Fruit fly (Drosophila melanogaster) whole organism, prepupa: ENCODE measurements around the gene CG13126.

ENCODE experiments used
- Blimp-1 ChIP-seq: fragments of 200-800 bp; sonication (Bioruptor generic); optimal IDR thresholded peaks from 3 replicates; lab custom pipeline; 2017; ENCODE audit warnings: missing biosample characterization, missing genetic modification characterization, mild to moderate bottlenecking, moderate library complexity, missing genetic modification reagents
- CG10631 ChIP-seq: fragments of 200-800 bp; sonication (Bioruptor generic); optimal IDR thresholded peaks from 2 replicates; lab custom pipeline; 2016; ENCODE audit warnings: missing biosample characterization, missing genetic modification characterization
- CG10669 ChIP-seq: fragments of 200-800 bp; sonication (Bioruptor generic); optimal IDR thresholded peaks from 3 replicates; lab custom pipeline; 2018; ENCODE audit warnings: missing biosample characterization, mild to moderate bottlenecking, missing genetic modification characterization, moderate library complexity
- CG11762 ChIP-seq: fragments of 200-800 bp; sonication (Bioruptor generic); optimal IDR thresholded peaks from 3 replicates; lab custom pipeline; 2016; ENCODE audit warnings: missing biosample characterization, missing genetic modification characterization; ENCODE audit not compliant: insufficient read depth
- CG11902 ChIP-seq: fragments of 200-800 bp; sonication (Bioruptor generic); optimal IDR thresholded peaks from 3 replicates; lab custom pipeline; 2016; ENCODE audit warnings: missing biosample characterization, missing genetic modification characterization
- CG16779 ChIP-seq: fragments of 200-800 bp; sonication (Bioruptor generic); optimal IDR thresholded peaks from 3 replicates; lab custom pipeline; 2017; ENCODE audit warnings: missing biosample characterization, mild to moderate bottlenecking, missing genetic modification characterization
- CG3032 ChIP-seq: fragments of 200-800 bp; optimal IDR thresholded peaks from 2 replicates; lab custom pipeline; 2019; ENCODE audit warnings: missing biosample characterization, mild to moderate bottlenecking, missing genetic modification characterization, moderate library complexity
- CG31627 ChIP-seq: fragments of 200-800 bp; sonication (Bioruptor generic); optimal IDR thresholded peaks from 3 replicates; lab custom pipeline; 2016; ENCODE audit warnings: missing biosample characterization, missing genetic modification characterization
- CG32006 ChIP-seq: fragments of 200-800 bp; sonication (Bioruptor generic); optimal IDR thresholded peaks from 3 replicates; lab custom pipeline; 2017; ENCODE audit warnings: missing biosample characterization, mild to moderate bottlenecking, missing genetic modification characterization
- CG6163 ChIP-seq: fragments of 200-800 bp; sonication (Bioruptor generic); IDR thresholded peaks from 3 replicates; pipeline ENCODE4 v1.3.6; 2022; ENCODE audit warnings: missing biosample characterization, missing genetic modification characterization
- CG6808 ChIP-seq: fragments of 200-800 bp; sonication (Bioruptor generic); optimal IDR thresholded peaks from 3 replicates; lab custom pipeline; 2017; ENCODE audit warnings: missing biosample characterization, missing genetic modification characterization, mild to moderate bottlenecking, moderate library complexity, missing genetic modification reagents
- CG6854 ChIP-seq: fragments of 200-800 bp; sonication (Bioruptor generic); optimal IDR thresholded peaks from 2 replicates; lab custom pipeline; 2017; ENCODE audit warnings: missing biosample characterization, mild to moderate bottlenecking, missing genetic modification characterization
- CG8119 ChIP-seq: fragments of 200-800 bp; sonication (Bioruptor generic); IDR thresholded peaks from 3 replicates; pipeline ENCODE4 v1.3.6; 2022; ENCODE audit warnings: missing biosample characterization, missing genetic modification characterization
- CG8319 ChIP-seq: fragments of 200-800 bp; sonication (Bioruptor generic); optimal IDR thresholded peaks from 3 replicates; lab custom pipeline; 2016; ENCODE audit warnings: missing biosample characterization, missing genetic modification characterization
- Eip75B ChIP-seq: fragments of 200-800 bp; sonication (Bioruptor generic); optimal IDR thresholded peaks from 3 replicates; lab custom pipeline; 2016; ENCODE audit warnings: missing biosample characterization, missing genetic modification characterization
- Eip93F ChIP-seq: fragments of 200-800 bp; sonication (Bioruptor generic); optimal IDR thresholded peaks from 2 replicates; lab custom pipeline; 2016; ENCODE audit warnings: missing biosample characterization, mild to moderate bottlenecking, missing genetic modification characterization
- Ets21C ChIP-seq: fragments of 200-800 bp; sonication (Bioruptor generic); optimal IDR thresholded peaks from 3 replicates; lab custom pipeline; 2016; ENCODE audit warnings: missing biosample characterization, missing genetic modification characterization
- Gug ChIP-seq: fragments of 200-800 bp; sonication (Bioruptor generic); IDR thresholded peaks from 2 replicates; pipeline ENCODE4 v1.3.6; 2022; ENCODE audit warnings: missing biosample characterization, missing genetic modification characterization
- Hr39 ChIP-seq: fragments of 200-800 bp; sonication (Bioruptor generic); optimal IDR thresholded peaks from 2 replicates; lab custom pipeline; 2016; ENCODE audit warnings: missing biosample characterization, missing genetic modification characterization
- Hr4 ChIP-seq: fragments of 200-800 bp; sonication (Bioruptor generic); optimal IDR thresholded peaks from 3 replicates; lab custom pipeline; 2016; ENCODE audit warnings: missing biosample characterization, missing genetic modification characterization
- Lpt ChIP-seq: fragments of 200-800 bp; sonication (Bioruptor generic); optimal IDR thresholded peaks from 3 replicates; lab custom pipeline; 2016; ENCODE audit warnings: missing biosample characterization, missing genetic modification characterization
- Met ChIP-seq: fragments of 200-800 bp; sonication (Bioruptor generic); optimal IDR thresholded peaks from 3 replicates; lab custom pipeline; 2016; ENCODE audit warnings: missing biosample characterization, missing genetic modification characterization
- OdsH ChIP-seq: fragments of 200-800 bp; sonication (Bioruptor generic); optimal IDR thresholded peaks from 3 replicates; lab custom pipeline; 2016; ENCODE audit warnings: missing biosample characterization, missing genetic modification characterization
- Sox102F ChIP-seq: fragments of 200-800 bp; sonication (Bioruptor generic); optimal IDR thresholded peaks from 2 replicates; lab custom pipeline; 2016; ENCODE audit warnings: missing biosample characterization, mild to moderate bottlenecking, missing genetic modification characterization
- Sox14 ChIP-seq: fragments of 200-800 bp; sonication (Bioruptor generic); optimal IDR thresholded peaks from 3 replicates; lab custom pipeline; 2016; ENCODE audit warnings: missing biosample characterization, missing genetic modification characterization
- Sox15 ChIP-seq: fragments of 200-800 bp; sonication (Bioruptor generic); optimal IDR thresholded peaks from 3 replicates; lab custom pipeline; 2016; ENCODE audit warnings: missing biosample characterization, missing genetic modification characterization
- achi ChIP-seq: fragments of 200-800 bp; sonication (Bioruptor generic); optimal IDR thresholded peaks from 3 replicates; lab custom pipeline; 2016; ENCODE audit warnings: missing biosample characterization, missing genetic modification characterization
- cyc ChIP-seq: fragments of 200-800 bp; sonication (Bioruptor generic); optimal IDR thresholded peaks from 3 replicates; lab custom pipeline; 2016; ENCODE audit warnings: missing biosample characterization, missing genetic modification characterization
- dac ChIP-seq: fragments of 200-800 bp; sonication (Bioruptor generic); optimal IDR thresholded peaks from 2 replicates; lab custom pipeline; 2017; ENCODE audit warnings: missing biosample characterization, mild to moderate bottlenecking, missing genetic modification characterization
- dsx ChIP-seq: fragments of 200-800 bp; optimal IDR thresholded peaks from 3 replicates; lab custom pipeline; 2019; ENCODE audit warnings: missing biosample characterization, mild to moderate bottlenecking, missing genetic modification characterization, moderate library complexity; ENCODE audit not compliant: poor library complexity, severe bottlenecking
- eg ChIP-seq: fragments of 200-800 bp; sonication (Bioruptor generic); IDR thresholded peaks from 3 replicates; pipeline ENCODE4 v1.3.6; 2022; ENCODE audit warnings: missing biosample characterization, missing genetic modification characterization
- fd59A ChIP-seq: fragments of 200-800 bp; sonication (Bioruptor generic); optimal IDR thresholded peaks from 2 replicates; lab custom pipeline; 2017; ENCODE audit warnings: missing biosample characterization, mild to moderate bottlenecking, missing genetic modification characterization, missing genetic modification reagents
- fd85E ChIP-seq: fragments of 200-800 bp; sonication (Bioruptor generic); optimal IDR thresholded peaks from 3 replicates; lab custom pipeline; 2016; ENCODE audit warnings: missing biosample characterization, missing genetic modification characterization
- fkh ChIP-seq: fragments of 200-800 bp; sonication (Bioruptor generic); optimal IDR thresholded peaks from 3 replicates; lab custom pipeline; 2017; ENCODE audit warnings: missing biosample characterization, mild to moderate bottlenecking, missing genetic modification characterization, moderate library complexity
- net ChIP-seq: fragments of 200-800 bp; sonication (Bioruptor generic); optimal IDR thresholded peaks from 3 replicates; lab custom pipeline; 2016; ENCODE audit warnings: missing biosample characterization, missing genetic modification characterization
- salr ChIP-seq, 2 experiments: fragments of 200-800 bp; sonication (Bioruptor generic); optimal IDR thresholded peaks; 3 replicates each; lab custom pipeline; 2016 to 2018; ENCODE audit warnings: missing biosample characterization in 2 of 2, missing genetic modification characterization in 2 of 2, mild to moderate bottlenecking in 1 of 2
- spab ChIP-seq: fragments of 200-800 bp; sonication (Bioruptor generic); optimal IDR thresholded peaks from 2 replicates; lab custom pipeline; 2017; ENCODE audit warnings: missing biosample characterization, mild to moderate bottlenecking, missing genetic modification characterization, missing genetic modification reagents
- ss ChIP-seq, 2 experiments: fragments of 200-800 bp; sonication (Bioruptor generic); optimal IDR thresholded peaks; 2 replicates in 1 of 2; 3 replicates in 1 of 2; lab custom pipeline; 2017 to 2018; ENCODE audit warnings: mild to moderate bottlenecking in 2 of 2, missing biosample characterization in 2 of 2, missing genetic modification characterization in 2 of 2, moderate library complexity in 1 of 2
- svp ChIP-seq: fragments of 200-800 bp; sonication (Bioruptor generic); peaks from one replicate; lab custom pipeline; 2016; ENCODE audit warnings: missing biosample characterization, missing genetic modification characterization
- topi ChIP-seq: fragments of 200-800 bp; sonication (Bioruptor generic); optimal IDR thresholded peaks from 3 replicates; lab custom pipeline; 2016; ENCODE audit warnings: missing biosample characterization, missing genetic modification characterization

The CG13126 gene

DNA sequence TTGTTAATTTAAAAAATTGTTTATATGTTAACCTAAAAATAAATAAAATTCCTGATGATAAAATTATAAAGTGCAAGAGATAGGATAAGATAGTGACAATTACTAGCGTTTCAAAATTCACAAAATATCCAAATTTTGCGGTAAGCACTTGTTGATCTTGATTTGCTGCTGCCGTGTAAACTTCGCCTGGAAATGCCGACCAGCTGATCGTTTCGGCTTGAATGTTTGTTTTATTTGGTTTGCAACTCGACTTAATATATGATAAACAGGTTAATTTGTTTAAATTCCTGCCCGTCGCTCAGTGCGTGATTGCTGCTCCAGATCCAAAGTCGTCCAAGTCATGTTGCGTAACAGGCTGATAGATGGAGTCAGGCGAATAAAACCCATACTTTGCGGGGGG lies 32.6 kb downstream of the CG13126 start, which contains the start of gene CG4592 (continued):
- no peak for TF ChIP-seq fd85E (GFP tag; lab: Kevin White, UChicago)
- TF ChIP-seq Eip93F (GFP tag; lab: Kevin White, UChicago), result peak; percentile 72
- TF ChIP-seq Met (GFP tag; lab: Kevin White, UChicago), result peak; percentile 82
- TF ChIP-seq CG31627, result peak; percentile 70
- peak; percentile 75 for TF ChIP-seq CG32006 (GFP tag; lab: Kevin White, UChicago)
- TF ChIP-seq Hr4 (GFP tag; lab: Kevin White, UChicago), result peak; percentile 78
- TF ChIP-seq CG3032 (tag; lab: Kevin White, UChicago), result peak; percentile 72
- peak; percentile 69 for TF ChIP-seq cyc
- TF ChIP-seq Blimp-1 (GFP tag; lab: Kevin White, UChicago), result peak; percentile 36
- peak in 1 of 2 experiments; percentile 68 for TF ChIP-seq salr (GFP tag; optimal IDR thresholded peaks at IDR 0.05; lab: Kevin White, UChicago)
- TF ChIP-seq Hr39, result peak; percentile 74
- TF ChIP-seq spab (GFP tag; lab: Kevin White, UChicago), result peak; percentile 44
- TF ChIP-seq CG10669 (GFP tag; lab: Kevin White, UChicago), result no peak
- TF ChIP-seq OdsH (GFP tag; lab: Kevin White, UChicago), result no peak
- TF ChIP-seq CG16779 (tag; lab: Kevin White, UChicago), result peak; percentile 40
- TF ChIP-seq ss (GFP tag; optimal IDR thresholded peaks at IDR 0.05; lab: Kevin White, UChicago), result no peak
- no peak for TF ChIP-seq dac
- TF ChIP-seq CG6808 (GFP tag; lab: Kevin White, UChicago), result peak; percentile 62
- peak; percentile 31; the same call in 1 of the 2 replicates for TF ChIP-seq Gug (GFP tag; lab: Robert Waterston, UW)
- TF ChIP-seq dsx, result peak; percentile 63

DNA sequence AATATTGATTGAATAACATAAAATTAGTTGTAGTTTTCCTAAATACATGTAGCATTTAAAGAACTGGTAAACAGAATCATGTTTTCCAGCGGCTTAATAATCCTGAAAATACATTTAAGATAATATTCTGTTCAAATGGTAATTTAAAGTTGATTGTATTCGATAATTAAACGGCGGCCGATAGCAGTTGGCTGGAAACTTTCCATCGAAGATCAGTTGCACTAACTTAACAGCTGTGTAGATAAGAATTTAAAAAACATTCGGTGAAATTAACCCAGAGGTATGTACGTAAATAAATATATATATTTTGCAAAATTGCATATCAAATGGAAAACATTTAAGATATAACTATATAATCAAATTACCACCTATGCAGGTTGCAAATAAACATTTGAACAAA lies 34.0 kb downstream of the CG13126 start, which contains the start of gene CG4594:
TSS of gene CG4594 (plus strand) at position 212 of the 400 bp plus-strand sequence.
- TF ChIP-seq Hr39, result no peak
- no peak for TF ChIP-seq fd85E (GFP tag; lab: Kevin White, UChicago)
- no peak for TF ChIP-seq CG6808 (GFP tag; lab: Kevin White, UChicago)
- TF ChIP-seq Lpt (GFP tag; lab: Kevin White, UChicago), result no peak
- peak; percentile 46 for TF ChIP-seq svp
- TF ChIP-seq Gug (GFP tag; lab: Robert Waterston, UW), result no peak
- TF ChIP-seq CG11902, result no peak
- TF ChIP-seq, all 60 proteins: peak for 1

DNA sequence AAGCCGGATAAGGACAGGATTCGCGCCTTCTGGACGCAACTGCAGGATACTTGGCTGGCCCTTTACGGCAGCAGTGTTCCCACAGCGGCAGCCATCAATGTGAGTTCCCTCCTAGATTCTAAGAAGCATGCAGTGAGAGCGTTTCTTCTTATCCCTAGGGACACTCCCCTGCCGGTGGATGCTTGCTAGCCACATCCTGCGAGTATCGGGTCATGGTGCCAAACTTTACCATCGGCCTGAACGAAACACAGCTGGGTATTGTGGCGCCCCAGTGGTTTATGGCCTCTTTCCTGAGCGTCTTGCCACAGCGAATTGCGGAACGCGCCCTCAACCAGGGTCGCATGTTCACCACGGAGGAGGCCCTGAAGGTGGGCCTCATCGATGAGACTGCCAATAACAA lies 34.8 kb downstream of the CG13126 start:
- no peak for TF ChIP-seq CG6854 (GFP tag; lab: Kevin White, UChicago)
- no peak for TF ChIP-seq net (GFP tag; lab: Kevin White, UChicago)
- TF ChIP-seq achi (GFP tag; lab: Kevin White, UChicago), result no peak
- TF ChIP-seq eg, result no peak
- TF ChIP-seq Ets21C (GFP tag; lab: Kevin White, UChicago), result no peak
- no peak for TF ChIP-seq topi (GFP tag; lab: Kevin White, UChicago)
- TF ChIP-seq Hr39, result no peak
- TF ChIP-seq fkh (GFP tag; lab: Kevin White, UChicago), result no peak
- no peak for TF ChIP-seq CG8119
- no peak for TF ChIP-seq CG6163 (GFP tag; lab: Robert Waterston, UW)
- no peak for TF ChIP-seq Lpt (GFP tag; lab: Kevin White, UChicago)

DNA sequence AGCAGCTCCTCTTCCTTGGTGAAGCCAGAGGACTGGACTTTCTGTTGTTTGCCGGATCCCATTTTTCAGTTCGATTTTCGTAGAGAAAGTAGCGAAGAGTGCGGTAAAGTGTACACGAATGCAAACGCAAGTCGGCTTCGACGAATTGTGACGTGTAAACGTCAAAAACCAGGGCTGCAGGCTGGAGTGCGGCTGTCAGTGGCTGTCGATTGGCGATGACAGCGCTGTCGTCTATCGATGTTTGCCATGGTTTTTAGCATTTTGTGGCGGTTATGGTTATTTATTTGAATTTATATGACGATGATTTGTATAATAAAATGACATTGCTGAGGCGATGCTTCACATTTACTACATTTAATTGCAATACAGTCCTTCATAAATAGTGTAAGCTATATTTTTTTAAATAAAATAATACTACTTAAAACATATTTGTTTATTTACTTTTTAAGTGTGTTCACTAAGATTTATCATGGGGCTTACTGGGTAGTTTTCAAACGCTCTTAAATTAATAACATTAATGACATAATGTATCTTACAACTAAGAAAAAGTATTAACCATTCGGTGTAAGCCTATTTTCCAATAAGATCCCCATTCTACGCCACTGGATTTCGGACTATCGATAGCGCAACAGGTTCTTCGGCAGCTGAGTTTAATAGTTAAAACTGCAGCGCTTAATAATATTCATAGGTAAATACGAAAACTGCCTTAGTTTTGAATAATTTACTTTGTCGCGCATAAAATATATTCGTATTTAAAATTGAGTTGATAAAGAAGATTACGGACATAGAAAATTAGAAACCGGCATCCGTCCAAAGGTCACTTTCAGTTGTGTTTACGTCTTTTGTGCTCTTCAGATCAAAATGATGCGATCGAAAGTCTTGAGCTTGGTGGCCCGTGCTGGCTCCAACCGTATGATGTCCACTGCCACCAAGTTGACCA lies 35.7 kb downstream of the CG13126 start, which contains the start of the genes CG5885 and CG4598:
TSS of gene CG5885 (minus strand) at position 311 of the 940 bp plus-strand sequence.
TSS of gene CG4598 (plus strand) at position 599 of the 940 bp plus-strand sequence.
- TF ChIP-seq Sox14 (peak; percentile 67), Eip93F (GFP tag; lab: Kevin White, UChicago) (peak; percentile 88), salr (GFP tag; optimal IDR thresholded peaks at IDR 0.05; lab: Kevin White, UChicago) (peak in 1 of 2 experiments; percentile 79), CG8119 (peak; percentile 73), Sox15 (GFP tag; lab: Kevin White, UChicago) (peak; percentile 56), spab (GFP tag; lab: Kevin White, UChicago) (peak; percentile 64), CG8319 (GFP tag; lab: Kevin White, UChicago) (peak; percentile 48), fd59A (GFP tag; lab: Kevin White, UChicago) (peak; percentile 32), CG32006 (GFP tag; lab: Kevin White, UChicago) (peak; percentile 73), CG3032 (tag; lab: Kevin White, UChicago) (peak; percentile 63), fd85E (GFP tag; lab: Kevin White, UChicago) (no peak), fkh (GFP tag; lab: Kevin White, UChicago) (peak; percentile 45), Ets21C (GFP tag; lab: Kevin White, UChicago) (peak; percentile 57), CG6854 (GFP tag; lab: Kevin White, UChicago) (peak; percentile 7), Sox102F (peak; percentile 71), Eip75B (GFP tag; lab: Kevin White, UChicago) (peak; percentile 75), CG11762 (GFP tag; lab: Kevin White, UChicago) (peak; percentile 47), Gug (GFP tag; lab: Robert Waterston, UW) (peak; percentile 46), CG10631 (GFP tag; lab: Kevin White, UChicago) (peak; percentile 84), net (GFP tag; lab: Kevin White, UChicago) (peak; percentile 87), ss (GFP tag; optimal IDR thresholded peaks at IDR 0.05; lab: Kevin White, UChicago) (peak; percentile 83 to 86), Met (GFP tag; lab: Kevin White, UChicago) (peak; percentile 80)
